Fruit fly (Drosophila melanogaster): ENCODE measurements around the gene CG43218.

DNA sequence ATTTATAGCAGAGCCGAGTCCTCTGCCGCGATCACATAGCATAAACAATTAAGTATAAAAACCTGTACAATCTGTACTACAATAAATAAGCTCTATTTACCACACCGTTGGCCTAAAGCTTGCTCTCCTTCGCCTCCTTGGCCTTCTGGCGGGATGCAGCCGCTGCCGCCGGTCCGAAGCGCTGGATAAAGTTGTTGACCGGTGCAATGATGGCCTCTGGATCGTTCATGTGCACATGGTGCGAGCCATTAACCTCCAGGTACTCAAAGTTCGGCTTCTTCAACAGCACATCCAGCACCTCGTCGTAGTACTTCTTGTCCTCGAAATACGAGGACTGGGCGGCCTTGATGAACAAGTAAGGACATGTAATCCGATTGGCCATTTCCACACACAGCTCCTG is 44.7 kb downstream of the CG43218 start:
- TF ChIP-seq D1 (tag; optimal IDR thresholded peaks at IDR 0.05) (no peak), CG32121 (GFP tag; IDR thresholded peaks at IDR 0.05) (no peak), rn (GFP tag; IDR thresholded peaks at IDR 0.05) (no peak), CG15710 (tag; optimal IDR thresholded peaks at IDR 0.05) (no peak), CG14655 (GFP tag; optimal IDR thresholded peaks at IDR 0.05) (no peak)

Data from whole organism, pupa.